Worm (Caenorhabditis elegans) whole organism, L4 larva: ENCODE results near the gene ZK688.9.

ENCODE experiments used
- ceh-82 ChIP-seq: sonication (generic microtip); optimal IDR thresholded peaks from 2 replicates; lab custom pipeline; 2017; ENCODE audit warnings: missing biosample characterization, missing genetic modification characterization
- daf-12 ChIP-seq: fragments of 150-350 bp; optimal IDR thresholded peaks from 2 replicates; lab custom pipeline; 2014; ENCODE audit warnings: missing biosample characterization, missing genetic modification reagents, missing genetic modification characterization
- egl-27 ChIP-seq: sonication (generic microtip); optimal IDR thresholded peaks from 3 replicates; lab custom pipeline; 2017; ENCODE audit warnings: missing biosample characterization, missing genetic modification reagents, missing genetic modification characterization
- lin-38 ChIP-seq: fragments of 200-800 bp; sonication (Bioruptor generic); IDR thresholded peaks from 2 replicates; pipeline ENCODE4 v1.3.6; 2022; ENCODE audit warnings: missing genetic modification reagents, missing genetic modification characterization, missing compliant biosample characterization
- nhr-237 ChIP-seq: sonication (generic microtip); optimal IDR thresholded peaks from 2 replicates; lab custom pipeline; 2017; ENCODE audit warnings: missing biosample characterization, missing genetic modification characterization
- sdz-12 ChIP-seq: fragments of 200-800 bp; sonication (Bioruptor generic); optimal IDR thresholded peaks from 2 replicates; lab custom pipeline; 2018; ENCODE audit warnings: mild to moderate bottlenecking, missing genetic modification characterization, missing compliant biosample characterization
- unc-62 ChIP-seq, 3 experiments: fragments of 150-350 bp in 1 of 3; sonication (generic microtip); optimal IDR thresholded peaks in 2 of 3; peaks in 1 of 3; 1 replicate in 1 of 3; 2 replicates in 2 of 3; lab custom pipeline; 2014 to 2017; ENCODE audit warnings: missing biosample characterization in 3 of 3, missing genetic modification characterization in 3 of 3, missing genetic modification reagents in 3 of 3, missing genotype in 1 of 3

DNA sequence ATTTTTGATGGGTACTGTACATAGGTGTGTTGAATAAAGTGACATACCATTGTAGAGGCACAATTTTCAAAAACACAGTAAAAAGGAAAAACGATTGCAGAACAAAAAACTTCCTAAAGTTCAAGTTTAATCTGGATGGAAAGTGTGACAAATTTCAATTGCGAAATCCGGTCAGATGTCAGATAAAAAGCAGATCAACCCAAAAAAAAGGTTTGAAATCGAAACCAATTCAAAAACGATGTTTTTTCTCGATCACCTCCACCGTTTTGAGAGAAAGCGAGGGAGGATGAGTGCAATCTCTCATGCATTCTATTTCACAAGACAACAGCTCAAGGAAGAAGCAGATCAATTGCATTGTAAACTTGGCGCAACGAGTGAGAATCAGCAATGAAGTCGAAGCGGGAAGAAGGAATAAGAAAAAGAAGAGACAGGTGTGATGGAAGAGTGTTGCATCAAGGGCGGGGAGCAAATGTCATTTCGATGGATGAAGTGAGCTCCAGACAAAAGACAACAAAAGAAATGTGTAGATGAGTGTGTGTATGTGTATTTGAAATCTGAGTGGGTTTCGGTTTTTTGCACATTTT, 2.6 kb downstream of the ZK688.9 start:
- TF ChIP-seq ceh-82 (tag; lab: Kevin White, UChicago) (no peak), daf-12 (tag; lab: Kevin White, UChicago) (no peak), sdz-12 (no peak), unc-62 (GFP tag; optimal IDR thresholded peaks at IDR 0.05 in 1 of 2; lab: Kevin White, UChicago) (no peak), unc-62 (tag; optimal IDR thresholded peaks at IDR 0.05; lab: Kevin White, UChicago) (no peak), nhr-237 (tag; lab: Kevin White, UChicago) (no peak), egl-27 (tag; lab: Kevin White, UChicago) (no peak), lin-38 (GFP tag; lab: Robert Waterston, UW) (no peak)
